Worm (Caenorhabditis elegans): ENCODE measurements around the gene M05D6.3.

- no peak for TF ChIP-seq tbx-37 (GFP tag; conservative IDR thresholded peaks at IDR 0.05)
- TF ChIP-seq ama-1 (optimal IDR thresholded peaks at IDR 0.05), result no peak
Measured at ce11 chrII:8504074-8504724, 28.6 kb downstream of the M05D6.3 start.
